Fruit fly (Drosophila melanogaster) whole organism, embryonic: Measurements from ENCODE around the gene Gr28a.

Experiments used
- Antp ChIP-seq: fragments of 200-800 bp; sonication (Bioruptor generic); optimal IDR thresholded peaks from 3 replicates; lab custom pipeline; 2016; ENCODE audit warnings: missing biosample characterization, missing genetic modification characterization
- Asciz ChIP-seq: fragments of 200-800 bp; sonication (Bioruptor generic); optimal IDR thresholded peaks from 2 replicates; lab custom pipeline; 2017; ENCODE audit warnings: missing biosample characterization, mild to moderate bottlenecking, missing genetic modification characterization, missing genetic modification reagents
- Bteb2 ChIP-seq: fragments of 200-800 bp; sonication (Bioruptor generic); optimal IDR thresholded peaks from 2 replicates; lab custom pipeline; 2016; ENCODE audit warnings: missing biosample characterization, missing genetic modification characterization
- CG10147 ChIP-seq: fragments of 200-800 bp; sonication (Bioruptor generic); optimal IDR thresholded peaks from 2 replicates; lab custom pipeline; 2019; ENCODE audit warnings: missing biosample characterization, mild to moderate bottlenecking, missing genetic modification characterization, moderate library complexity
- CG11695 ChIP-seq: fragments of 200-800 bp; sonication (Bioruptor generic); IDR thresholded peaks from 3 replicates; pipeline ENCODE4 v1.3.6; 2022; ENCODE audit warnings: missing biosample characterization, missing genetic modification characterization
- CG12299 ChIP-seq: fragments of 200-800 bp; sonication (Bioruptor generic); optimal IDR thresholded peaks from 2 replicates; lab custom pipeline; 2018; ENCODE audit warnings: missing biosample characterization, mild to moderate bottlenecking, missing genetic modification characterization
- CG12744 ChIP-seq: fragments of 200-800 bp; sonication (Bioruptor generic); optimal IDR thresholded peaks from 2 replicates; lab custom pipeline; 2016; ENCODE audit warnings: missing biosample characterization, missing genetic modification characterization
- CG13894 ChIP-seq: fragments of 200-800 bp; sonication (Bioruptor generic); optimal IDR thresholded peaks from 3 replicates; lab custom pipeline; 2018; ENCODE audit warnings: missing biosample characterization, mild to moderate bottlenecking, missing genetic modification characterization, moderate library complexity
- CG15514 ChIP-seq: fragments of 200-800 bp; sonication (Bioruptor generic); optimal IDR thresholded peaks from 3 replicates; lab custom pipeline; 2017; ENCODE audit warnings: missing biosample characterization, missing genetic modification characterization, mild to moderate bottlenecking, moderate library complexity, missing genetic modification reagents
- CG16813 ChIP-seq: fragments of 200-800 bp; sonication (Bioruptor generic); IDR thresholded peaks from 3 replicates; pipeline ENCODE4 v1.3.6; 2022; ENCODE audit warnings: missing biosample characterization, missing genetic modification characterization; ENCODE audit not compliant: partially characterized antibody
- CG17385 ChIP-seq: fragments of 200-800 bp; sonication (Bioruptor generic); optimal IDR thresholded peaks from 3 replicates; lab custom pipeline; 2018; ENCODE audit warnings: missing biosample characterization, mild to moderate bottlenecking, missing genetic modification characterization
- CG18619 ChIP-seq: fragments of 200-800 bp; sonication (Bioruptor generic); optimal IDR thresholded peaks from 3 replicates; lab custom pipeline; 2017; ENCODE audit warnings: missing biosample characterization, mild to moderate bottlenecking, missing genetic modification characterization
- CG2120 ChIP-seq: fragments of 200-800 bp; sonication (Bioruptor generic); optimal IDR thresholded peaks from 3 replicates; lab custom pipeline; 2016; ENCODE audit warnings: missing biosample characterization, missing genetic modification characterization
- CG32772 ChIP-seq: fragments of 200-800 bp; sonication (Bioruptor generic); IDR thresholded peaks from 2 replicates; pipeline ENCODE4 v1.3.6; 2022; ENCODE audit warnings: missing biosample characterization, missing genetic modification characterization
- CG3847 ChIP-seq: fragments of 200-800 bp; sonication (Bioruptor generic); IDR thresholded peaks from 2 replicates; pipeline ENCODE4 v1.3.6; 2022; ENCODE audit warnings: missing biosample characterization, missing genetic modification characterization
- CG3995 ChIP-seq: fragments of 200-800 bp; sonication (Bioruptor generic); optimal IDR thresholded peaks from 3 replicates; lab custom pipeline; 2016; ENCODE audit warnings: missing biosample characterization, missing genetic modification characterization
- CG4282 ChIP-seq: fragments of 200-800 bp; sonication (Bioruptor generic); optimal IDR thresholded peaks from 2 replicates; lab custom pipeline; 2016; ENCODE audit warnings: missing biosample characterization, missing genetic modification characterization
- CG4730 ChIP-seq: fragments of 200-800 bp; sonication (Bioruptor generic); IDR thresholded peaks from 2 replicates; pipeline ENCODE4 v1.3.6; 2022; ENCODE audit warnings: missing biosample characterization, missing genetic modification characterization
- CG4820 ChIP-seq: fragments of 200-800 bp; sonication (Bioruptor generic); optimal IDR thresholded peaks from 3 replicates; lab custom pipeline; 2016; ENCODE audit warnings: missing biosample characterization, missing genetic modification characterization
- CG9215 ChIP-seq: fragments of 200-800 bp; sonication (Bioruptor generic); IDR thresholded peaks from 2 replicates; pipeline ENCODE4 v1.3.6; 2022; ENCODE audit warnings: missing biosample characterization, missing genetic modification characterization
- CoRest ChIP-seq: fragments of 200-800 bp; sonication (Bioruptor generic); optimal IDR thresholded peaks from 3 replicates; lab custom pipeline; 2018; ENCODE audit warnings: missing biosample characterization, mild to moderate bottlenecking, missing genetic modification characterization, moderate library complexity
- Deaf1 ChIP-seq: fragments of 200-800 bp; optimal IDR thresholded peaks from 3 replicates; lab custom pipeline; 2019; ENCODE audit warnings: missing biosample characterization, mild to moderate bottlenecking, missing genetic modification characterization, moderate library complexity
- Doc3 ChIP-seq: fragments of 200-800 bp; sonication (Bioruptor generic); IDR thresholded peaks from 3 replicates; pipeline ENCODE4 v1.3.6; 2022; ENCODE audit warnings: missing biosample characterization, missing genetic modification characterization; ENCODE audit not compliant: partially characterized antibody
- Drgx ChIP-seq: fragments of 200-800 bp; sonication (Bioruptor generic); IDR thresholded peaks from 2 replicates; pipeline ENCODE4 v1.3.6; 2022; ENCODE audit warnings: missing biosample characterization, missing genetic modification characterization
- HLH4C ChIP-seq: fragments of 200-800 bp; sonication (Bioruptor generic); IDR thresholded peaks from 3 replicates; pipeline ENCODE4 v1.3.6; 2022; ENCODE audit warnings: missing biosample characterization, missing genetic modification characterization; ENCODE audit not compliant: partially characterized antibody
- Hr78 ChIP-seq, 2 experiments: fragments of 200-800 bp in 1 of 2; fragments of >200 bp in 1 of 2; sonication (Bioruptor generic) in 1 of 2; optimal IDR thresholded peaks; 2 replicates each; lab custom pipeline; 2017 to 2019; ENCODE audit warnings: missing biosample characterization in 2 of 2, missing genetic modification characterization in 2 of 2, mild to moderate bottlenecking in 1 of 2, moderate library complexity in 1 of 2
- Jarid2 ChIP-seq: fragments of 200-800 bp; sonication (Bioruptor generic); optimal IDR thresholded peaks from 3 replicates; lab custom pipeline; 2017; ENCODE audit warnings: mild to moderate bottlenecking, missing biosample characterization, missing genetic modification reagents, missing genetic modification characterization
- Max ChIP-seq: fragments of 200-800 bp; sonication (Bioruptor generic); optimal IDR thresholded peaks from 2 replicates; lab custom pipeline; 2016; ENCODE audit warnings: missing biosample characterization, mild to moderate bottlenecking, missing genetic modification characterization
- Med ChIP-seq: fragments of 200-800 bp; sonication (Bioruptor generic); peaks from one replicate; lab custom pipeline; 2016; ENCODE audit warnings: missing biosample characterization, missing genetic modification characterization, mild to moderate bottlenecking, inconsistent platforms, moderate library complexity
- Nf-YB ChIP-seq: fragments of 200-800 bp; sonication (Bioruptor generic); optimal IDR thresholded peaks from 3 replicates; lab custom pipeline; 2019; ENCODE audit warnings: missing biosample characterization, mild to moderate bottlenecking, missing genetic modification characterization, moderate library complexity
- Spps ChIP-seq: fragments of 200-800 bp; sonication (Bioruptor generic); optimal IDR thresholded peaks from 2 replicates; lab custom pipeline; 2018; ENCODE audit warnings: missing biosample characterization, mild to moderate bottlenecking, missing genetic modification characterization
- Trl ChIP-seq, 3 experiments: fragments of >200 bp in 2 of 3; fragments of 200-800 bp in 1 of 3; sonication (Bioruptor generic) in 1 of 3; optimal IDR thresholded peaks; 2 replicates in 1 of 3; 3 replicates in 2 of 3; lab custom pipeline; 2016 to 2017; ENCODE audit warnings: missing biosample characterization in 1 of 3, missing genetic modification characterization in 1 of 3
- ab ChIP-seq: fragments of 200-800 bp; sonication (Bioruptor generic); optimal IDR thresholded peaks from 2 replicates; lab custom pipeline; 2016; ENCODE audit warnings: missing biosample characterization, missing genetic modification characterization
- abd-A ChIP-seq: fragments of 200-800 bp; sonication (Bioruptor generic); optimal IDR thresholded peaks from 3 replicates; lab custom pipeline; 2019; ENCODE audit warnings: missing biosample characterization, mild to moderate bottlenecking, missing genetic modification characterization, moderate library complexity
- bcd ChIP-seq: fragments of 200-800 bp; sonication (Bioruptor generic); optimal IDR thresholded peaks from 2 replicates; lab custom pipeline; 2017; ENCODE audit warnings: missing biosample characterization, mild to moderate bottlenecking, missing genetic modification characterization
- bsh ChIP-seq, 2 experiments: fragments of 200-800 bp; sonication (Bioruptor generic); optimal IDR thresholded peaks; 2 replicates each; lab custom pipeline; 2017 to 2018; ENCODE audit warnings: mild to moderate bottlenecking in 2 of 2, missing biosample characterization in 2 of 2, missing genetic modification characterization in 2 of 2, moderate library complexity in 1 of 2
- chinmo ChIP-seq: fragments of 200-800 bp; sonication (Bioruptor generic); IDR thresholded peaks from 4 replicates; pipeline ENCODE4 v1.3.6; 2022; ENCODE audit warnings: missing biosample characterization, missing genetic modification characterization; ENCODE audit not compliant: partially characterized antibody
- cwo ChIP-seq: fragments of 200-800 bp; sonication (Bioruptor generic); optimal IDR thresholded peaks from 3 replicates; lab custom pipeline; 2017; ENCODE audit warnings: missing biosample characterization, missing genetic modification characterization, mild to moderate bottlenecking, moderate library complexity, missing genetic modification reagents
- gcm2 ChIP-seq: fragments of 200-800 bp; sonication (Bioruptor generic); optimal IDR thresholded peaks from 2 replicates; lab custom pipeline; 2016; ENCODE audit warnings: missing biosample characterization, missing genetic modification characterization
- gem ChIP-seq: fragments of 200-800 bp; sonication (Bioruptor generic); optimal IDR thresholded peaks from 2 replicates; lab custom pipeline; 2019; ENCODE audit warnings: missing biosample characterization, mild to moderate bottlenecking, missing genetic modification characterization, moderate library complexity
- gfzf ChIP-seq: fragments of 200-800 bp; sonication (Bioruptor generic); optimal IDR thresholded peaks from 2 replicates; lab custom pipeline; 2016; ENCODE audit warnings: missing biosample characterization, mild to moderate bottlenecking, missing genetic modification characterization, moderate library complexity
- jumu ChIP-seq: fragments of 200-800 bp; sonication (Bioruptor generic); optimal IDR thresholded peaks from 3 replicates; lab custom pipeline; 2016; ENCODE audit warnings: missing biosample characterization, missing genetic modification characterization
- nmo ChIP-seq: fragments of 200-800 bp; sonication (Bioruptor generic); optimal IDR thresholded peaks from 2 replicates; lab custom pipeline; 2018; ENCODE audit warnings: missing biosample characterization, mild to moderate bottlenecking, missing genetic modification characterization, moderate library complexity
- oc ChIP-seq: fragments of 200-800 bp; sonication (Bioruptor generic); optimal IDR thresholded peaks from 2 replicates; lab custom pipeline; 2018; ENCODE audit warnings: missing biosample characterization, mild to moderate bottlenecking, missing genetic modification characterization, moderate library complexity
- pzg ChIP-seq: fragments of 200-800 bp; sonication (Bioruptor generic); optimal IDR thresholded peaks from 3 replicates; lab custom pipeline; 2018; ENCODE audit warnings: missing biosample characterization, mild to moderate bottlenecking, missing genetic modification characterization, moderate library complexity
- sens-2 ChIP-seq: fragments of 200-800 bp; sonication (Bioruptor generic); IDR thresholded peaks from 2 replicates; pipeline ENCODE4 v1.3.6; 2022; ENCODE audit warnings: missing biosample characterization, missing genetic modification characterization
- sim ChIP-seq: fragments of 200-800 bp; sonication (Bioruptor generic); IDR thresholded peaks from 2 replicates; pipeline ENCODE4 v1.3.6; 2022; ENCODE audit warnings: missing biosample characterization, missing genetic modification characterization
- vvl ChIP-seq: fragments of 200-800 bp; sonication (Bioruptor generic); IDR thresholded peaks from 2 replicates; pipeline ENCODE4 v1.3.6; 2022; ENCODE audit warnings: missing biosample characterization, missing genetic modification characterization
- yki ChIP-seq: fragments of >200 bp; optimal IDR thresholded peaks from 3 replicates; lab custom pipeline; 2018

Gr28a gene

dm6 chr2L:7442929-7443328, 11.1 kb downstream of the Gr28a start (continued):
- TF ChIP-seq bcd (GFP tag; lab: Kevin White, UChicago) (peak; percentile 39), CG32772 (GFP tag; lab: Robert Waterston, UW) (0 out of 2 replicates have a peak, but pooled peaks have one; percentile 14), CG9215 (peak; percentile 49; the same call in 1 of the 2 replicates), CG17385 (GFP tag; lab: Kevin White, UChicago) (peak; percentile 27), Bteb2 (GFP tag; lab: Kevin White, UChicago) (no peak), sens-2 (GFP tag; lab: Robert Waterston, UW) (no peak), nmo (GFP tag; lab: Kevin White, UChicago) (peak; percentile 5), cwo (GFP tag; lab: Kevin White, UChicago) (peak; percentile 66), CG10147 (GFP tag; lab: Kevin White, UChicago) (peak; percentile 57), CG11695 (GFP tag; lab: Robert Waterston, UW) (peak; percentile 49; the same call in 1 of the 3 replicates), Med (GFP tag; lab: Kevin White, UChicago) (peak; percentile 82), CG15514 (GFP tag; lab: Kevin White, UChicago) (peak; percentile 9), CG18619 (peak; percentile 31)

dm6 chr2L:7442106-7442505, 11.9 kb downstream of the Gr28a start:
- no peak for TF ChIP-seq yki (lab: Kevin White, UChicago)
- no peak for TF ChIP-seq Antp (GFP tag; lab: Kevin White, UChicago)
- TF ChIP-seq gfzf (GFP tag; lab: Kevin White, UChicago) = no peak
- no peak for TF ChIP-seq gcm2 (GFP tag; lab: Kevin White, UChicago)
- no peak for TF ChIP-seq jumu (GFP tag; lab: Kevin White, UChicago)
- no peak for TF ChIP-seq CG4282 (GFP tag; lab: Kevin White, UChicago)
- no peak for TF ChIP-seq CG3847 (GFP tag; lab: Robert Waterston, UW)
- TF ChIP-seq Trl (optimal IDR thresholded peaks at IDR 0.05; lab: Kevin White, UChicago) = no peak
- no peak for TF ChIP-seq Trl (GFP tag; optimal IDR thresholded peaks at IDR 0.05; lab: Kevin White, UChicago)
- TF ChIP-seq CoRest (tag; lab: Kevin White, UChicago) = no peak
- TF ChIP-seq CG13894 (tag; lab: Kevin White, UChicago) = peak; percentile 43
- TF ChIP-seq sim (GFP tag; lab: Robert Waterston, UW) = no peak
- TF ChIP-seq Spps (tag; lab: Kevin White, UChicago) = no peak
- TF ChIP-seq Deaf1 (tag; lab: Kevin White, UChicago) = no peak
- TF ChIP-seq CG2120 (GFP tag; lab: Kevin White, UChicago) = no peak
- TF ChIP-seq oc = peak; percentile 5
- no peak for TF ChIP-seq Jarid2 (GFP tag; lab: Kevin White, UChicago)
- TF ChIP-seq gem (tag; lab: Kevin White, UChicago) = no peak
- TF ChIP-seq HLH4C (GFP tag; lab: Robert Waterston, UW) = no peak
- TF ChIP-seq Nf-YB (GFP tag; lab: Kevin White, UChicago) = no peak
- no peak for TF ChIP-seq Hr78 (GFP tag; optimal IDR thresholded peaks at IDR 0.05; lab: Kevin White, UChicago)
- TF ChIP-seq Doc3 (GFP tag; lab: Robert Waterston, UW) = no peak
- TF ChIP-seq pzg = no peak
- TF ChIP-seq CG4820 = no peak
- TF ChIP-seq Drgx (GFP tag; lab: Robert Waterston, UW) = no peak
- no peak for TF ChIP-seq CG12299 (tag; lab: Kevin White, UChicago)
- no peak for TF ChIP-seq bsh (GFP tag; optimal IDR thresholded peaks at IDR 0.05; lab: Kevin White, UChicago)
- no peak for TF ChIP-seq ab (GFP tag; lab: Kevin White, UChicago)
- TF ChIP-seq CG4730 = no peak
- no peak for TF ChIP-seq CG16813
- TF ChIP-seq Asciz (GFP tag; lab: Kevin White, UChicago) = no peak
- TF ChIP-seq CG3995 (GFP tag; lab: Kevin White, UChicago) = no peak
- peak; percentile 85 for TF ChIP-seq vvl (GFP tag; lab: Robert Waterston, UW)
- no peak for TF ChIP-seq CG12744
- TF ChIP-seq Max = no peak
- TF ChIP-seq abd-A (tag; lab: Kevin White, UChicago) = peak; percentile 77
- peak; percentile 74; the same call in 1 of the 4 replicates for TF ChIP-seq chinmo (GFP tag; lab: Robert Waterston, UW)
